Fruit fly (Drosophila melanogaster) S2 (cell line): Measurements from ENCODE around the gene CG5521.

Experiments used
- CG8478 ChIP-seq: fragments of >200 bp; optimal IDR thresholded peaks from 2 replicates; lab custom pipeline; 2018
- CTCF ChIP-seq, 2 experiments: fragments of >200 bp; optimal IDR thresholded peaks; 2 replicates each; lab custom pipeline; 2018

DNA sequence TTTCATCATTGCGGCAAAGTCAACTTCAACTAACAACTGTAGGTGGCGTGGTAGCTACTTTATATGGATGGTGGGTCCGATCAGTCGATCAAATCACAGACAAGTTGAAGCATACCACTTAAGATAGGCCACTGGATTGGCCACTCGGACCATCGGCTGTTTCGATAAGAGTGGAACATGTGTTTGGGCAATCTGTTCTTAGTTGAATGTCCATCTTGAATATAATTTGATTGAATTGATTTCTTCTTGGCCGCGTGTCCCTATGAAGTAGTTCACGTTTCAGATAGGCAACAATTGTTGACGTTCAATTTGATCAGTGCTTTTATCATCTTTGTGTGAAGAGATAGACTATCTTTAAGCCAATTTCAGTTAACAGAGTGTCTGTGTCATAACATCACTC is 40.3 kb downstream of the CG5521 start, which contains the start of gene CG6295:
- TF ChIP-seq CTCF (optimal IDR thresholded peaks at IDR 0.05; lab: Kevin White, UChicago), result no peak
- TF ChIP-seq CG8478 (lab: Kevin White, UChicago), result no peak
